Worm (Caenorhabditis elegans) whole organism, L1 larva: ENCODE results near the gene F09E10.5.

Source experiments
- C04F5.9 ChIP-seq: sonication (generic microtip); optimal IDR thresholded peaks from 2 replicates; lab custom pipeline; 2016; ENCODE audit warnings: missing genetic modification characterization, missing compliant biosample characterization
- C16A3.4 ChIP-seq: fragments of 150-350 bp; optimal IDR thresholded peaks from 2 replicates; lab custom pipeline; 2014; ENCODE audit warnings: missing biosample characterization, missing genetic modification characterization
- C34B4.2 ChIP-seq: sonication (generic microtip); optimal IDR thresholded peaks from 2 replicates; lab custom pipeline; 2017; ENCODE audit warnings: mild to moderate bottlenecking, missing genetic modification characterization, missing compliant biosample characterization
- F16B12.6 ChIP-seq: fragments of 150-350 bp; optimal IDR thresholded peaks from 2 replicates; lab custom pipeline; 2014; ENCODE audit warnings: missing biosample characterization, missing genetic modification characterization
- aha-1 ChIP-seq: fragments of 150-350 bp; optimal IDR thresholded peaks from 2 replicates; lab custom pipeline; 2014; ENCODE audit warnings: missing biosample characterization, missing genetic modification characterization
- alr-1 ChIP-seq: fragments of 200-800 bp; sonication (Bioruptor generic); optimal IDR thresholded peaks from 2 replicates; lab custom pipeline; 2018; ENCODE audit warnings: borderline replicate concordance, mild to moderate bottlenecking, missing genetic modification characterization, missing compliant biosample characterization
- ama-1 ChIP-seq: fragments of 150-350 bp; optimal IDR thresholded peaks from 2 replicates; lab custom pipeline; 2014
- blmp-1 ChIP-seq: fragments of 150-350 bp; optimal IDR thresholded peaks from 2 replicates; lab custom pipeline; 2014; ENCODE audit warnings: missing biosample characterization, missing genetic modification characterization
- ceh-63 ChIP-seq: fragments of 200-800 bp; sonication (Bioruptor generic); optimal IDR thresholded peaks from 2 replicates; lab custom pipeline; 2018; ENCODE audit warnings: mild to moderate bottlenecking, missing genetic modification characterization, missing compliant biosample characterization
- ceh-8 ChIP-seq: fragments of 200-800 bp; sonication (Bioruptor generic); optimal IDR thresholded peaks from 2 replicates; lab custom pipeline; 2018; ENCODE audit warnings: mild to moderate bottlenecking, missing genetic modification characterization, moderate library complexity, missing compliant biosample characterization
- ceh-82 ChIP-seq, 3 experiments: fragments of 150-350 bp in 1 of 3; sonication (generic microtip) in 2 of 3; optimal IDR thresholded peaks; 2 replicates each; lab custom pipeline; 2014 to 2017; ENCODE audit warnings: missing biosample characterization in 3 of 3, missing genetic modification characterization in 3 of 3
- ceh-90 ChIP-seq: sonication (generic microtip); optimal IDR thresholded peaks from 2 replicates; lab custom pipeline; 2016; ENCODE audit warnings: missing genetic modification characterization, missing compliant biosample characterization
- dpl-1 ChIP-seq, 3 experiments: fragments of 150-350 bp in 2 of 3; sonication (generic microtip) in 1 of 3; optimal IDR thresholded peaks; 2 replicates each; lab custom pipeline; 2014 to 2017; ENCODE audit warnings: missing biosample characterization in 3 of 3, missing genetic modification characterization in 3 of 3, missing genetic modification reagents in 3 of 3
- efl-1 ChIP-seq, 4 experiments: fragments of 150-350 bp; optimal IDR thresholded peaks in 3 of 4; peaks in 1 of 4; 1 replicate in 1 of 4; 2 replicates in 3 of 4; lab custom pipeline; 2014; ENCODE audit warnings: missing biosample characterization in 2 of 4, missing genetic modification characterization in 2 of 4, missing genetic modification reagents in 2 of 4
- egl-13 ChIP-seq: sonication (generic microtip); optimal IDR thresholded peaks from 2 replicates; lab custom pipeline; 2016; ENCODE audit warnings: missing genotype, missing genetic modification reagents, missing genetic modification characterization, missing compliant biosample characterization
- egl-27 ChIP-seq, 2 experiments: fragments of 150-350 bp in 1 of 2; sonication (generic microtip); optimal IDR thresholded peaks; 3 replicates each; lab custom pipeline; 2017 to 2018; ENCODE audit warnings: missing biosample characterization in 2 of 2, missing genetic modification characterization in 2 of 2, missing genetic modification reagents in 2 of 2
- elt-2 ChIP-seq: sonication (generic microtip); optimal IDR thresholded peaks from 2 replicates; lab custom pipeline; 2016; ENCODE audit warnings: missing genetic modification characterization, mild to moderate bottlenecking, inconsistent platforms, missing compliant biosample characterization, missing genetic modification reagents
- elt-3 ChIP-seq, 6 experiments: fragments of 150-350 bp in 1 of 6; sonication (generic microtip); optimal IDR thresholded peaks; 2 replicates each; lab custom pipeline; 2017 to 2018; ENCODE audit warnings: missing biosample characterization in 6 of 6, missing genetic modification characterization in 6 of 6, inconsistent platforms in 1 of 6
- fkh-10 ChIP-seq: sonication (generic microtip); optimal IDR thresholded peaks from 2 replicates; lab custom pipeline; 2017; ENCODE audit warnings: missing biosample characterization, missing genetic modification reagents, missing genetic modification characterization
- fkh-4 ChIP-seq: sonication (generic microtip); optimal IDR thresholded peaks from 2 replicates; lab custom pipeline; 2016; ENCODE audit warnings: missing compliant biosample characterization, missing genetic modification characterization, borderline replicate concordance
- fos-1 ChIP-seq: fragments of 150-350 bp; optimal IDR thresholded peaks from 2 replicates; lab custom pipeline; 2014; ENCODE audit warnings: missing biosample characterization, missing genetic modification characterization
- hlh-17 ChIP-seq: fragments of 200-800 bp; sonication (Bioruptor generic); optimal IDR thresholded peaks from 2 replicates; lab custom pipeline; 2018; ENCODE audit warnings: missing genetic modification characterization, mild to moderate bottlenecking, missing compliant biosample characterization, moderate library complexity, borderline replicate concordance
- hpl-2 ChIP-seq: fragments of 150-350 bp; optimal IDR thresholded peaks from 2 replicates; lab custom pipeline; 2014; ENCODE audit warnings: missing biosample characterization, missing genetic modification reagents, missing genetic modification characterization
- irx-1 ChIP-seq: sonication (generic microtip); optimal IDR thresholded peaks from 2 replicates; lab custom pipeline; 2016; ENCODE audit warnings: missing genetic modification characterization, missing compliant biosample characterization
- isw-1 ChIP-seq: fragments of 200-800 bp; sonication (Bioruptor generic); IDR thresholded peaks from 2 replicates; pipeline ENCODE4 v1.3.6; 2022; ENCODE audit warnings: missing genetic modification characterization, missing compliant biosample characterization
- lin-13 ChIP-seq: fragments of 150-350 bp; optimal IDR thresholded peaks from 2 replicates; lab custom pipeline; 2014; ENCODE audit warnings: missing biosample characterization, missing genetic modification reagents, missing genetic modification characterization
- lin-35 ChIP-seq, 2 experiments: fragments of 150-350 bp; optimal IDR thresholded peaks; 2 replicates each; lab custom pipeline; 2014; ENCODE audit warnings: missing biosample characterization in 2 of 2, missing genetic modification characterization in 2 of 2, missing genetic modification reagents in 2 of 2
- lin-39 ChIP-seq: fragments of 150-350 bp; optimal IDR thresholded peaks from 2 replicates; lab custom pipeline; 2014; ENCODE audit warnings: missing biosample characterization, missing genetic modification reagents, missing genetic modification characterization
- lir-3 ChIP-seq: sonication (generic microtip); optimal IDR thresholded peaks from 2 replicates; lab custom pipeline; 2016; ENCODE audit warnings: mild to moderate bottlenecking, missing genetic modification characterization, moderate library complexity, missing compliant biosample characterization; ENCODE audit not compliant: poor library complexity
- mdl-1 ChIP-seq, 2 experiments: fragments of 150-350 bp; optimal IDR thresholded peaks; 2 replicates each; lab custom pipeline; 2014 to 2017; ENCODE audit warnings: missing biosample characterization in 2 of 2, missing genetic modification characterization in 2 of 2, inconsistent platforms in 1 of 2
- mep-1 ChIP-seq: fragments of 150-350 bp; optimal IDR thresholded peaks from 2 replicates; lab custom pipeline; 2014; ENCODE audit warnings: missing biosample characterization, missing genetic modification characterization
- nhr-12 ChIP-seq: sonication (generic microtip); optimal IDR thresholded peaks from 2 replicates; lab custom pipeline; 2017; ENCODE audit warnings: missing biosample characterization, missing genetic modification characterization
- nhr-237 ChIP-seq: fragments of 150-350 bp; optimal IDR thresholded peaks from 2 replicates; lab custom pipeline; 2014; ENCODE audit warnings: missing biosample characterization, missing genetic modification characterization
- nhr-71 ChIP-seq: sonication (generic microtip); optimal IDR thresholded peaks from 2 replicates; lab custom pipeline; 2016; ENCODE audit warnings: mild to moderate bottlenecking, missing genetic modification characterization, moderate library complexity, missing compliant biosample characterization
- nhr-76 ChIP-seq: sonication (generic microtip); optimal IDR thresholded peaks from 2 replicates; lab custom pipeline; 2017; ENCODE audit warnings: missing biosample characterization, missing genetic modification characterization
- nhr-77 ChIP-seq: fragments of 150-350 bp; optimal IDR thresholded peaks from 2 replicates; lab custom pipeline; 2014; ENCODE audit warnings: missing biosample characterization, missing genetic modification characterization
- nhr-85 ChIP-seq: sonication (generic microtip); peaks from one replicate; lab custom pipeline; 2016; ENCODE audit warnings: missing genetic modification characterization, inconsistent platforms, missing compliant biosample characterization
- pqm-1 ChIP-seq: sonication (generic microtip); optimal IDR thresholded peaks from 3 replicates; lab custom pipeline; 2017; ENCODE audit warnings: missing biosample characterization, missing genetic modification characterization
- skn-1 ChIP-seq: fragments of 150-350 bp; optimal IDR thresholded peaks from 2 replicates; lab custom pipeline; 2014; ENCODE audit warnings: missing biosample characterization, missing genetic modification characterization
- snpc-4 ChIP-seq: fragments of 150-350 bp; optimal IDR thresholded peaks from 2 replicates; lab custom pipeline; 2014; ENCODE audit warnings: missing biosample characterization, missing genetic modification characterization
- snu-23 ChIP-seq: sonication (generic microtip); optimal IDR thresholded peaks from 2 replicates; lab custom pipeline; 2016; ENCODE audit warnings: missing genetic modification characterization, missing compliant biosample characterization
- sox-4 ChIP-seq: sonication (generic microtip); optimal IDR thresholded peaks from 2 replicates; lab custom pipeline; 2016; ENCODE audit warnings: missing genetic modification characterization, missing compliant biosample characterization
- sptf-1 ChIP-seq: fragments of 150-350 bp; optimal IDR thresholded peaks from 2 replicates; lab custom pipeline; 2014; ENCODE audit warnings: missing biosample characterization, missing genetic modification characterization
- swsn-7 ChIP-seq: sonication (generic microtip); optimal IDR thresholded peaks from 2 replicates; lab custom pipeline; 2016; ENCODE audit warnings: missing genetic modification characterization, missing compliant biosample characterization
- unc-130 ChIP-seq: fragments of 150-350 bp; optimal IDR thresholded peaks from 2 replicates; lab custom pipeline; 2017; ENCODE audit warnings: missing biosample characterization, missing genetic modification characterization, inconsistent platforms
- unc-62 ChIP-seq: fragments of 150-350 bp; optimal IDR thresholded peaks from 2 replicates; lab custom pipeline; 2014; ENCODE audit warnings: missing biosample characterization, missing genetic modification reagents, missing genetic modification characterization
- unc-86 ChIP-seq: sonication (generic microtip); optimal IDR thresholded peaks from 2 replicates; lab custom pipeline; 2016; ENCODE audit warnings: missing genetic modification characterization, missing compliant biosample characterization
- xbp-1 ChIP-seq: sonication (generic microtip); optimal IDR thresholded peaks from 2 replicates; lab custom pipeline; 2016; ENCODE audit warnings: missing genetic modification characterization, missing compliant biosample characterization
- zip-4 ChIP-seq: fragments of 200-800 bp; sonication (Bioruptor generic); optimal IDR thresholded peaks from 2 replicates; lab custom pipeline; 2018; ENCODE audit warnings: mild to moderate bottlenecking, missing genetic modification characterization, moderate library complexity, missing compliant biosample characterization

Gene F09E10.5

ce11 chrX:1454385-1454784 lies 39.8 kb downstream of the F09E10.5 start (continued):
- TF ChIP-seq nhr-85 (tag; lab: Kevin White, UChicago): peak; percentile 98
- no peak for TF ChIP-seq ceh-90 (tag; lab: Kevin White, UChicago)
- peak; percentile 30 for TF ChIP-seq aha-1 (tag; lab: Kevin White, UChicago)
- TF ChIP-seq swsn-7: peak; percentile 87
- peak; percentile 69 for TF ChIP-seq egl-13 (tag; lab: Kevin White, UChicago)
- TF ChIP-seq ceh-63: no peak
- TF ChIP-seq isw-1 (GFP tag; lab: Robert Waterston, UW): peak; percentile 81
- TF ChIP-seq ceh-8 (GFP tag; lab: Kevin White, UChicago): peak; percentile 37
- TF ChIP-seq alr-1 (tag; lab: Kevin White, UChicago): no peak
- peak; percentile 85 for TF ChIP-seq C16A3.4 (tag; lab: Kevin White, UChicago)
- peak; percentile 73 for TF ChIP-seq sox-4 (tag; lab: Kevin White, UChicago)
- peak; percentile 100 for TF ChIP-seq fos-1 (tag; lab: Kevin White, UChicago)
- TF ChIP-seq pqm-1: peak; percentile 78
- TF ChIP-seq blmp-1 (tag; lab: Kevin White, UChicago): peak; percentile 66
- peak; percentile 67 for TF ChIP-seq fkh-10 (GFP tag; lab: Kevin White, UChicago)
- peak; percentile 64 for TF ChIP-seq irx-1 (tag; lab: Kevin White, UChicago)
- peak; percentile 99 for TF ChIP-seq skn-1
- peak; percentile 94 for TF ChIP-seq snu-23 (GFP tag; lab: Kevin White, UChicago)
- TF ChIP-seq elt-3 (tag; optimal IDR thresholded peaks at IDR 0.05; lab: Kevin White, UChicago): peak in 3 of 6 experiments; percentile 37 to 85 (median 60)
- TF ChIP-seq nhr-71: peak; percentile 95
- peak; percentile 32 for TF ChIP-seq C04F5.9
- no peak for TF ChIP-seq nhr-76 (tag; lab: Kevin White, UChicago)
- TF ChIP-seq fkh-4: no peak
- peak; percentile 74 to 83 for TF ChIP-seq lin-35 (GFP tag; optimal IDR thresholded peaks at IDR 0.05; lab: Kevin White, UChicago)
- TF ChIP-seq efl-1 (optimal IDR thresholded peaks at IDR 0.05; lab: Kevin White, UChicago): peak; percentile 64 to 87
- TF ChIP-seq efl-1 (GFP tag; optimal IDR thresholded peaks at IDR 0.05 in 1 of 2; lab: Kevin White, UChicago): peak; percentile 6 to 95
- TF ChIP-seq lir-3 (tag; lab: Kevin White, UChicago): no peak
- peak in 1 of 2 experiments; percentile 87 for TF ChIP-seq mdl-1 (tag; optimal IDR thresholded peaks at IDR 0.05; lab: Kevin White, UChicago)
- TF ChIP-seq xbp-1: peak; percentile 90
- TF ChIP-seq unc-86: peak; percentile 78
- peak; percentile 100 for TF ChIP-seq zip-4 (GFP tag; lab: Kevin White, UChicago)
- TF ChIP-seq hlh-17: no peak
- peak; percentile 77 for TF ChIP-seq hpl-2
- peak; percentile 65 for TF ChIP-seq snpc-4
- TF ChIP-seq lin-39 (tag; lab: Kevin White, UChicago): peak; percentile 2
- no peak for TF ChIP-seq C34B4.2 (tag; lab: Kevin White, UChicago)
- TF ChIP-seq ceh-82 (tag; optimal IDR thresholded peaks at IDR 0.05; lab: Kevin White, UChicago): peak; percentile 91 to 94 (median 93)
- peak in 2 of 3 experiments; percentile 42 to 48 for TF ChIP-seq dpl-1 (GFP tag; optimal IDR thresholded peaks at IDR 0.05; lab: Kevin White, UChicago)
- peak; percentile 51 for TF ChIP-seq F16B12.6 (tag; lab: Kevin White, UChicago)
- peak; percentile 79 for TF ChIP-seq nhr-237 (tag; lab: Kevin White, UChicago)
- TF ChIP-seq unc-130: no peak
- no peak for TF ChIP-seq nhr-12
- TF ChIP-seq lin-13 (GFP tag; lab: Kevin White, UChicago): peak; percentile 68
- peak; percentile 67 for TF ChIP-seq nhr-77 (tag; lab: Kevin White, UChicago)
- TF ChIP-seq mep-1 (tag; lab: Kevin White, UChicago): peak; percentile 84
- no peak for TF ChIP-seq sptf-1 (tag; lab: Kevin White, UChicago)
- TF ChIP-seq ama-1 (lab: Kevin White, UChicago): no peak
- peak; percentile 55 to 81 for TF ChIP-seq egl-27 (tag; optimal IDR thresholded peaks at IDR 0.05; lab: Kevin White, UChicago)
- peak; percentile 61 for TF ChIP-seq elt-2 (tag; lab: Kevin White, UChicago)
- TF ChIP-seq unc-62 (GFP tag; lab: Kevin White, UChicago): no peak
